Worm (Caenorhabditis elegans) whole organism, L3 larva: ENCODE data around the gene ets-5.
A peak's percentile ranks its signal among the peaks of the same experiment; 100 is the strongest.

Experiments used
- R02D3.7 ChIP-seq: fragments of 150-350 bp; optimal IDR thresholded peaks from 2 replicates; lab custom pipeline; 2014; ENCODE audit warnings: missing biosample characterization, missing genetic modification characterization
- ZK546.5 ChIP-seq: sonication (generic microtip); optimal IDR thresholded peaks from 2 replicates; lab custom pipeline; 2017; ENCODE audit warnings: missing biosample characterization, missing genetic modification characterization
- aly-2 ChIP-seq: fragments of 150-350 bp; optimal IDR thresholded peaks from 2 replicates; lab custom pipeline; 2014; ENCODE audit warnings: missing biosample characterization, missing genetic modification characterization
- egl-27 ChIP-seq: sonication (generic microtip); optimal IDR thresholded peaks from 4 replicates; lab custom pipeline; 2017; ENCODE audit warnings: missing biosample characterization, missing genetic modification reagents, missing genetic modification characterization
- elt-1 ChIP-seq: fragments of 150-350 bp; optimal IDR thresholded peaks from 2 replicates; lab custom pipeline; 2014; ENCODE audit warnings: missing biosample characterization, missing genetic modification characterization
- elt-3 ChIP-seq, 3 experiments: fragments of 150-350 bp in 1 of 3; sonication (generic microtip) in 2 of 3; optimal IDR thresholded peaks; 2 replicates in 2 of 3; 4 replicates in 1 of 3; lab custom pipeline; 2014 to 2017; ENCODE audit warnings: missing biosample characterization in 3 of 3, missing genetic modification characterization in 3 of 3
- fos-1 ChIP-seq: fragments of 150-350 bp; optimal IDR thresholded peaks from 2 replicates; lab custom pipeline; 2014; ENCODE audit warnings: missing biosample characterization, missing genetic modification characterization
- lin-15B ChIP-seq: fragments of 150-350 bp; optimal IDR thresholded peaks from 2 replicates; lab custom pipeline; 2014; ENCODE audit warnings: missing biosample characterization, missing genetic modification characterization
- mdl-1 ChIP-seq: fragments of 150-350 bp; optimal IDR thresholded peaks from 2 replicates; lab custom pipeline; 2014; ENCODE audit warnings: missing biosample characterization, missing genetic modification characterization
- nhr-12 ChIP-seq: fragments of 150-350 bp; optimal IDR thresholded peaks from 2 replicates; lab custom pipeline; 2014; ENCODE audit warnings: missing biosample characterization, missing genetic modification characterization
- nhr-76 ChIP-seq: fragments of 150-350 bp; sonication (generic microtip); optimal IDR thresholded peaks from 5 replicates; lab custom pipeline; 2014; ENCODE audit warnings: missing biosample characterization, missing genetic modification characterization
- pha-4 ChIP-seq: fragments of 150-350 bp; optimal IDR thresholded peaks from 2 replicates; lab custom pipeline; 2014; ENCODE audit warnings: missing biosample characterization, missing genetic modification reagents, missing genetic modification characterization
- tbx-2 ChIP-seq: sonication (generic microtip); optimal IDR thresholded peaks from 2 replicates; lab custom pipeline; 2016; ENCODE audit warnings: mild to moderate bottlenecking, missing genetic modification characterization, missing compliant biosample characterization

- no peak for TF ChIP-seq fos-1
- no peak for TF ChIP-seq nhr-76 (tag; lab: Kevin White, UChicago)
- no peak for TF ChIP-seq elt-3 (tag; optimal IDR thresholded peaks at IDR 0.05; lab: Kevin White, UChicago)
- no peak for TF ChIP-seq lin-15B
- TF ChIP-seq pha-4 (tag; lab: Kevin White, UChicago): peak; percentile 72
- no peak for TF ChIP-seq egl-27 (tag; lab: Kevin White, UChicago)
- no peak for TF ChIP-seq ZK546.5
- no peak for TF ChIP-seq nhr-12 (tag; lab: Kevin White, UChicago)
- no peak for TF ChIP-seq mdl-1 (tag; lab: Kevin White, UChicago)
- TF ChIP-seq R02D3.7 (tag; lab: Kevin White, UChicago): no peak
- TF ChIP-seq elt-1: no peak
- no peak for TF ChIP-seq tbx-2
- TF ChIP-seq aly-2 (tag; lab: Kevin White, UChicago): no peak
Measured at ce11 chrX:5086212-5086611, 1.9 kb upstream of the ets-5 start.
